Worm (Caenorhabditis elegans) whole organism, late embryonic: ENCODE results near the gene czw-1.

Experiments
- C08G9.2 ChIP-seq: sonication (generic microtip); optimal IDR thresholded peaks from 2 replicates; lab custom pipeline; 2016; ENCODE audit warnings: mild to moderate bottlenecking, missing genetic modification characterization, moderate library complexity, missing compliant biosample characterization
- C38D4.7 ChIP-seq: fragments of 200-800 bp; sonication (Bioruptor generic); optimal IDR thresholded peaks from 2 replicates; lab custom pipeline; 2018; ENCODE audit warnings: mild to moderate bottlenecking, missing genetic modification characterization, moderate library complexity, missing compliant biosample characterization
- F13H6.1 ChIP-seq: sonication (generic microtip); optimal IDR thresholded peaks from 2 replicates; lab custom pipeline; 2016; ENCODE audit warnings: missing genetic modification characterization, missing compliant biosample characterization
- K09A11.1 ChIP-seq: sonication (generic microtip); optimal IDR thresholded peaks from 2 replicates; lab custom pipeline; 2017; ENCODE audit warnings: antibody characterized with exemption, mild to moderate bottlenecking, missing genetic modification characterization, missing compliant biosample characterization; ENCODE audit not compliant: insufficient read depth
- Y22D7AL.16 ChIP-seq: sonication (generic microtip); optimal IDR thresholded peaks from 2 replicates; lab custom pipeline; 2016; ENCODE audit warnings: missing genetic modification characterization, missing compliant biosample characterization
- ahr-1 ChIP-seq: sonication (generic microtip); optimal IDR thresholded peaks from 2 replicates; lab custom pipeline; 2016; ENCODE audit warnings: missing genetic modification characterization, missing compliant biosample characterization
- ama-1 ChIP-seq: fragments of 150-350 bp; optimal IDR thresholded peaks from 2 replicates; lab custom pipeline; 2014
- ceh-14 ChIP-seq: sonication (generic microtip); optimal IDR thresholded peaks from 2 replicates; lab custom pipeline; 2016; ENCODE audit warnings: missing genotype, missing genetic modification characterization, missing compliant biosample characterization
- ceh-18 ChIP-seq: sonication (generic microtip); optimal IDR thresholded peaks from 2 replicates; lab custom pipeline; 2016; ENCODE audit warnings: missing genetic modification characterization, missing compliant biosample characterization
- ceh-2 ChIP-seq: sonication (generic microtip); optimal IDR thresholded peaks from 2 replicates; lab custom pipeline; 2016; ENCODE audit warnings: missing genotype, missing genetic modification characterization, missing compliant biosample characterization
- ceh-24 ChIP-seq: sonication (generic microtip); optimal IDR thresholded peaks from 2 replicates; lab custom pipeline; 2016; ENCODE audit warnings: mild to moderate bottlenecking, missing genetic modification characterization, missing compliant biosample characterization
- ceh-31 ChIP-seq: sonication (generic microtip); optimal IDR thresholded peaks from 2 replicates; lab custom pipeline; 2016; ENCODE audit warnings: missing genetic modification characterization, missing compliant biosample characterization
- ceh-45 ChIP-seq: fragments of 200-800 bp; sonication (Bioruptor generic); IDR thresholded peaks from 2 replicates; pipeline ENCODE4 v1.3.6; 2022; ENCODE audit warnings: missing genetic modification reagents, missing genetic modification characterization, missing compliant biosample characterization
- ceh-6 ChIP-seq: fragments of 200-800 bp; sonication (Bioruptor generic); optimal IDR thresholded peaks from 2 replicates; lab custom pipeline; 2018; ENCODE audit warnings: mild to moderate bottlenecking, missing genetic modification characterization, missing compliant biosample characterization
- ceh-9 ChIP-seq: sonication (generic microtip); optimal IDR thresholded peaks from 2 replicates; lab custom pipeline; 2016; ENCODE audit warnings: mild to moderate bottlenecking, missing genetic modification characterization, inconsistent platforms, missing compliant biosample characterization
- dmd-4 ChIP-seq: sonication (generic microtip); optimal IDR thresholded peaks from 2 replicates; lab custom pipeline; 2016; ENCODE audit warnings: borderline replicate concordance, missing genetic modification characterization, missing compliant biosample characterization
- dve-1 ChIP-seq: sonication (generic microtip); optimal IDR thresholded peaks from 2 replicates; lab custom pipeline; 2017; ENCODE audit warnings: antibody characterized with exemption, mild to moderate bottlenecking, missing genetic modification characterization, missing compliant biosample characterization
- elt-2 ChIP-seq: sonication (generic microtip); optimal IDR thresholded peaks from 2 replicates; lab custom pipeline; 2016; ENCODE audit warnings: missing genetic modification reagents, missing genetic modification characterization, missing compliant biosample characterization
- elt-4 ChIP-seq: sonication (generic microtip); optimal IDR thresholded peaks from 2 replicates; lab custom pipeline; 2016; ENCODE audit warnings: missing genetic modification characterization, missing compliant biosample characterization
- fax-1 ChIP-seq: sonication (generic microtip); optimal IDR thresholded peaks from 2 replicates; lab custom pipeline; 2016; ENCODE audit warnings: missing genotype, missing genetic modification characterization, missing compliant biosample characterization
- gmeb-2 ChIP-seq: sonication (generic microtip); optimal IDR thresholded peaks from 2 replicates; lab custom pipeline; 2016; ENCODE audit warnings: missing genetic modification characterization, inconsistent platforms, missing compliant biosample characterization
- hlh-13 ChIP-seq: fragments of 200-800 bp; sonication (Bioruptor generic); optimal IDR thresholded peaks from 2 replicates; lab custom pipeline; 2018; ENCODE audit warnings: mild to moderate bottlenecking, missing genetic modification characterization, missing compliant biosample characterization
- lim-6 ChIP-seq: sonication (generic microtip); optimal IDR thresholded peaks from 2 replicates; lab custom pipeline; 2016; ENCODE audit warnings: missing genetic modification characterization, missing compliant biosample characterization
- nfya-1 ChIP-seq: sonication (generic microtip); optimal IDR thresholded peaks from 2 replicates; lab custom pipeline; 2017; ENCODE audit warnings: missing genetic modification characterization, mild to moderate bottlenecking, missing compliant biosample characterization, antibody characterized with exemption, moderate library complexity
- nhr-11 ChIP-seq: fragments of 150-350 bp; optimal IDR thresholded peaks from 2 replicates; lab custom pipeline; 2014; ENCODE audit warnings: missing biosample characterization, missing genetic modification characterization
- nhr-232 ChIP-seq: sonication (generic microtip); optimal IDR thresholded peaks from 2 replicates; lab custom pipeline; 2016; ENCODE audit warnings: missing genetic modification characterization, missing compliant biosample characterization
- odd-2 ChIP-seq: sonication (generic microtip); optimal IDR thresholded peaks from 2 replicates; lab custom pipeline; 2017; ENCODE audit warnings: antibody characterized with exemption, mild to moderate bottlenecking, missing genetic modification characterization, missing compliant biosample characterization
- pag-3 ChIP-seq: sonication (generic microtip); optimal IDR thresholded peaks from 2 replicates; lab custom pipeline; 2016; ENCODE audit warnings: missing compliant biosample characterization, missing genetic modification characterization, borderline replicate concordance
- pha-4 ChIP-seq: fragments of 150-350 bp; optimal IDR thresholded peaks from 2 replicates; lab custom pipeline; 2018; ENCODE audit warnings: missing biosample characterization, missing genetic modification reagents, missing genetic modification characterization
- rnt-1 ChIP-seq: sonication (generic microtip); optimal IDR thresholded peaks from 2 replicates; lab custom pipeline; 2016; ENCODE audit warnings: missing genetic modification characterization, missing compliant biosample characterization
- sox-2 ChIP-seq: fragments of 200-800 bp; sonication (Bioruptor generic); IDR thresholded peaks from 2 replicates; pipeline ENCODE4 v1.3.6; 2022; ENCODE audit warnings: missing genetic modification reagents, missing genetic modification characterization, missing compliant biosample characterization
- sox-4 ChIP-seq: sonication (generic microtip); optimal IDR thresholded peaks from 2 replicates; lab custom pipeline; 2017; ENCODE audit warnings: mild to moderate bottlenecking, missing genetic modification characterization, inconsistent platforms, missing compliant biosample characterization
- syd-9 ChIP-seq: sonication (generic microtip); optimal IDR thresholded peaks from 2 replicates; lab custom pipeline; 2016; ENCODE audit warnings: mild to moderate bottlenecking, missing genetic modification characterization, moderate library complexity, missing compliant biosample characterization
- tbx-2 ChIP-seq: sonication (generic microtip); optimal IDR thresholded peaks from 2 replicates; lab custom pipeline; 2016; ENCODE audit warnings: missing genetic modification characterization, missing compliant biosample characterization
- ttx-3 ChIP-seq: sonication (generic microtip); optimal IDR thresholded peaks from 2 replicates; lab custom pipeline; 2016; ENCODE audit warnings: missing genetic modification reagents, missing genetic modification characterization, missing compliant biosample characterization
- zip-5 ChIP-seq: sonication (generic microtip); optimal IDR thresholded peaks from 2 replicates; lab custom pipeline; 2016; ENCODE audit warnings: missing genetic modification characterization, missing compliant biosample characterization
- ztf-16 ChIP-seq: sonication (generic microtip); optimal IDR thresholded peaks from 2 replicates; lab custom pipeline; 2017; ENCODE audit warnings: missing genetic modification characterization, missing compliant biosample characterization

The czw-1 gene

DNA sequence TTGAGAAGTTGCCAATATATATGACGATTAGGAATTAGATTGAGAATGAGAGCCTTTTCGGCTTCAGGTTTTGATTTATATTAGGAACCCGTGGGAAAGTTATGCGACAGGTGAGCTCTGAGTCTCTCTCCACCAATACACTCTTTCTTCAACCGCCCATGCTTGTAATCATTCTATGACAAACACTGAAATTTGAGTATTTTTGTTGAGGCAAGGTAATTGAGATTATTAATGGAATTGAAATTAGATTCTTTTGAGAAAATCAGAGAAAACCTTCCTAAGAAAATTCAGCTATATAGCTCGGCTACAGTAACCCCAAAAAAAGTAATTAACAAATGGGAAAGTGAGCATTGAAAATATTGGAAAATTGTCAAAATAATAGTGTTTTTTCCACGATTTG, 9.2 kb upstream of the czw-1 start, which contains the start of gene ceh-19:
Gene ceh-19, minus strand, starts transcription at position 101 of the 400 bp plus-strand sequence.
- TF ChIP-seq fax-1 (tag; lab: Kevin White, UChicago) = no peak
- TF ChIP-seq ahr-1 (tag; lab: Kevin White, UChicago) = no peak
- no peak for TF ChIP-seq Y22D7AL.16 (tag; lab: Kevin White, UChicago)
- no peak for TF ChIP-seq elt-4 (tag; lab: Kevin White, UChicago)
- TF ChIP-seq ceh-14 (tag; lab: Kevin White, UChicago) = no peak
- TF ChIP-seq ceh-9 (tag; lab: Kevin White, UChicago) = no peak
- TF ChIP-seq ceh-24 (tag; lab: Kevin White, UChicago) = no peak
- TF ChIP-seq odd-2 = no peak
- TF ChIP-seq nfya-1 (tag; lab: Kevin White, UChicago) = no peak
- no peak for TF ChIP-seq K09A11.1
- no peak for TF ChIP-seq hlh-13 (GFP tag; lab: Kevin White, UChicago)
- TF ChIP-seq pag-3 = no peak
- TF ChIP-seq sox-2 (GFP tag; lab: Robert Waterston, UW) = no peak
- TF ChIP-seq ztf-16 = no peak
- TF ChIP-seq, all 69 proteins: peak for 0

- no peak for TF ChIP-seq Y22D7AL.16 (tag; lab: Kevin White, UChicago)
- TF ChIP-seq C08G9.2 (tag; lab: Kevin White, UChicago) = no peak
- no peak for TF ChIP-seq K09A11.1
- no peak for TF ChIP-seq ceh-24 (tag; lab: Kevin White, UChicago)
- no peak for TF ChIP-seq dve-1
- TF ChIP-seq syd-9 (tag; lab: Kevin White, UChicago) = no peak
- TF ChIP-seq sox-4 (tag; lab: Kevin White, UChicago) = no peak
- no peak for TF ChIP-seq C38D4.7 (GFP tag; lab: Kevin White, UChicago)
- TF ChIP-seq pha-4 (tag; lab: Kevin White, UChicago) = no peak
- TF ChIP-seq lim-6 = no peak
- no peak for TF ChIP-seq ceh-6 (GFP tag; lab: Kevin White, UChicago)
- TF ChIP-seq ttx-3 (tag; lab: Kevin White, UChicago) = no peak
- TF ChIP-seq gmeb-2 (tag; lab: Kevin White, UChicago) = no peak
- no peak for TF ChIP-seq pag-3
- TF ChIP-seq nhr-11 (tag; lab: Kevin White, UChicago) = no peak
- no peak for TF ChIP-seq ama-1 (lab: Kevin White, UChicago)
- TF ChIP-seq rnt-1 (tag; lab: Kevin White, UChicago) = no peak
- TF ChIP-seq nhr-232 (tag; lab: Kevin White, UChicago) = no peak
- no peak for TF ChIP-seq ceh-2 (tag; lab: Kevin White, UChicago)
- TF ChIP-seq, all 69 proteins: peak for 0
Observed at ce11 chrIV:7954006-7954405, 7.4 kb upstream of the czw-1 start.

DNA sequence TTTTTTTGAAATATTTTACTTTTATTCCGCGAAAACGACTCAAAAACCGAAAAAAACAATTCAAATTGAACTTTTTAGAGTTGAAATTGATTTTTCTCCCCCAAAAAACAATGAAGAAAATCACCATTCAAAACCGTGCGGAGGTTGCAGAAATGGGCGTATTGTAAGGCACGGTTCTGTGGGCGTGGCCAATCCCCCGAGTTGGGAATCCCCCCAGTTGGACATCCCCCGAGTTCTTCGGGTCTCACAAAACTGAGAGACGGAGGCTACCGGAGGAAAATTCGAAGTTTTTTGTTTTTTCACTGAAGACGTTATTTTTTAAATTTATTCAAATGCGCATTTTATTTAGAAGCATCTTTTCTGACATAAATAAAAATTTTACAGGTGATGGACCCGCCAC, 1.7 kb upstream of the czw-1 start, which contains the start of gene mcm-3AP:
Gene mcm-3AP, plus strand, starts transcription at position 383 of the 400 bp plus-strand sequence.
- TF ChIP-seq tbx-2 = peak; percentile 59
- TF ChIP-seq zip-5 (tag; lab: Kevin White, UChicago) = peak; percentile 11
- TF ChIP-seq ceh-45 (GFP tag; lab: Robert Waterston, UW) = peak; percentile 43; the same call in 1 of the 2 replicates
- peak; percentile 8 for TF ChIP-seq ceh-18 (tag; lab: Kevin White, UChicago)
- TF ChIP-seq elt-2 (tag; lab: Kevin White, UChicago) = peak; percentile 5
- peak; percentile 9 for TF ChIP-seq F13H6.1 (tag; lab: Kevin White, UChicago)
- peak; percentile 72 for TF ChIP-seq ceh-31 (tag; lab: Kevin White, UChicago)
- TF ChIP-seq dmd-4 (tag; lab: Kevin White, UChicago) = peak; percentile 6
- peak; percentile 11 for TF ChIP-seq nfya-1 (tag; lab: Kevin White, UChicago)
- TF ChIP-seq C08G9.2 (tag; lab: Kevin White, UChicago) = peak; percentile 53
